Fruit fly (Drosophila melanogaster) whole organism, prepupa: ENCODE data around the gene Septin4.

Source experiments
- CG10669 ChIP-seq: fragments of 200-800 bp; sonication (Bioruptor generic); optimal IDR thresholded peaks from 3 replicates; lab custom pipeline; 2018; ENCODE audit warnings: missing biosample characterization, mild to moderate bottlenecking, missing genetic modification characterization, moderate library complexity
- CG11294 ChIP-seq: fragments of 200-800 bp; sonication (Bioruptor generic); IDR thresholded peaks from 2 replicates; pipeline ENCODE4 v1.3.6; 2022; ENCODE audit warnings: missing biosample characterization, missing genetic modification characterization
- CG11902 ChIP-seq: fragments of 200-800 bp; sonication (Bioruptor generic); optimal IDR thresholded peaks from 3 replicates; lab custom pipeline; 2016; ENCODE audit warnings: missing biosample characterization, missing genetic modification characterization
- CG15336 ChIP-seq: fragments of 200-800 bp; sonication (Bioruptor generic); IDR thresholded peaks from 2 replicates; pipeline ENCODE4 v1.3.6; 2022; ENCODE audit warnings: missing biosample characterization, missing genetic modification characterization
- CG16779 ChIP-seq: fragments of 200-800 bp; sonication (Bioruptor generic); optimal IDR thresholded peaks from 3 replicates; lab custom pipeline; 2017; ENCODE audit warnings: missing biosample characterization, mild to moderate bottlenecking, missing genetic modification characterization
- CG3032 ChIP-seq: fragments of 200-800 bp; optimal IDR thresholded peaks from 2 replicates; lab custom pipeline; 2019; ENCODE audit warnings: missing biosample characterization, mild to moderate bottlenecking, missing genetic modification characterization, moderate library complexity
- CG31627 ChIP-seq: fragments of 200-800 bp; sonication (Bioruptor generic); optimal IDR thresholded peaks from 3 replicates; lab custom pipeline; 2016; ENCODE audit warnings: missing biosample characterization, missing genetic modification characterization
- CG34406 ChIP-seq: fragments of 200-800 bp; sonication (Bioruptor generic); optimal IDR thresholded peaks from 3 replicates; lab custom pipeline; 2016; ENCODE audit warnings: missing biosample characterization, missing genetic modification characterization
- CG3919 ChIP-seq: fragments of 200-800 bp; sonication (Bioruptor generic); optimal IDR thresholded peaks from 3 replicates; lab custom pipeline; 2016; ENCODE audit warnings: missing biosample characterization, missing genetic modification characterization
- CG4318 ChIP-seq: fragments of 200-800 bp; sonication (Bioruptor generic); optimal IDR thresholded peaks from 3 replicates; lab custom pipeline; 2017; ENCODE audit warnings: missing biosample characterization, mild to moderate bottlenecking, missing genetic modification characterization
- CG6163 ChIP-seq: fragments of 200-800 bp; sonication (Bioruptor generic); IDR thresholded peaks from 3 replicates; pipeline ENCODE4 v1.3.6; 2022; ENCODE audit warnings: missing biosample characterization, missing genetic modification characterization
- CG6854 ChIP-seq: fragments of 200-800 bp; sonication (Bioruptor generic); optimal IDR thresholded peaks from 2 replicates; lab custom pipeline; 2017; ENCODE audit warnings: missing biosample characterization, mild to moderate bottlenecking, missing genetic modification characterization
- CG7368 ChIP-seq: fragments of 200-800 bp; sonication (Bioruptor generic); optimal IDR thresholded peaks from 3 replicates; lab custom pipeline; 2016; ENCODE audit warnings: missing biosample characterization, missing genetic modification characterization
- CG8119 ChIP-seq: fragments of 200-800 bp; sonication (Bioruptor generic); IDR thresholded peaks from 3 replicates; pipeline ENCODE4 v1.3.6; 2022; ENCODE audit warnings: missing biosample characterization, missing genetic modification characterization
- CG9139 ChIP-seq: fragments of 200-800 bp; sonication (Bioruptor generic); optimal IDR thresholded peaks from 3 replicates; lab custom pipeline; 2017; ENCODE audit warnings: missing biosample characterization, mild to moderate bottlenecking, missing genetic modification characterization
- Eip75B ChIP-seq: fragments of 200-800 bp; sonication (Bioruptor generic); optimal IDR thresholded peaks from 3 replicates; lab custom pipeline; 2016; ENCODE audit warnings: missing biosample characterization, missing genetic modification characterization
- Eip78C ChIP-seq: fragments of 200-800 bp; sonication (Bioruptor generic); peaks from one replicate; lab custom pipeline; 2016; ENCODE audit warnings: missing biosample characterization, missing genetic modification characterization
- Eip93F ChIP-seq: fragments of 200-800 bp; sonication (Bioruptor generic); optimal IDR thresholded peaks from 2 replicates; lab custom pipeline; 2016; ENCODE audit warnings: missing biosample characterization, mild to moderate bottlenecking, missing genetic modification characterization
- Ets21C ChIP-seq: fragments of 200-800 bp; sonication (Bioruptor generic); optimal IDR thresholded peaks from 3 replicates; lab custom pipeline; 2016; ENCODE audit warnings: missing biosample characterization, missing genetic modification characterization
- Ets96B ChIP-seq: fragments of 200-800 bp; optimal IDR thresholded peaks from 2 replicates; lab custom pipeline; 2019; ENCODE audit warnings: missing biosample characterization, mild to moderate bottlenecking, missing genetic modification characterization, moderate library complexity
- Gug ChIP-seq: fragments of 200-800 bp; sonication (Bioruptor generic); IDR thresholded peaks from 2 replicates; pipeline ENCODE4 v1.3.6; 2022; ENCODE audit warnings: missing biosample characterization, missing genetic modification characterization
- Hr39 ChIP-seq: fragments of 200-800 bp; sonication (Bioruptor generic); optimal IDR thresholded peaks from 2 replicates; lab custom pipeline; 2016; ENCODE audit warnings: missing biosample characterization, missing genetic modification characterization
- Lpt ChIP-seq: fragments of 200-800 bp; sonication (Bioruptor generic); optimal IDR thresholded peaks from 3 replicates; lab custom pipeline; 2016; ENCODE audit warnings: missing biosample characterization, missing genetic modification characterization
- OdsH ChIP-seq: fragments of 200-800 bp; sonication (Bioruptor generic); optimal IDR thresholded peaks from 3 replicates; lab custom pipeline; 2016; ENCODE audit warnings: missing biosample characterization, missing genetic modification characterization
- Sox102F ChIP-seq: fragments of 200-800 bp; sonication (Bioruptor generic); optimal IDR thresholded peaks from 2 replicates; lab custom pipeline; 2016; ENCODE audit warnings: missing biosample characterization, mild to moderate bottlenecking, missing genetic modification characterization
- Sox15 ChIP-seq: fragments of 200-800 bp; sonication (Bioruptor generic); optimal IDR thresholded peaks from 3 replicates; lab custom pipeline; 2016; ENCODE audit warnings: missing biosample characterization, missing genetic modification characterization
- acj6 ChIP-seq: fragments of 200-800 bp; sonication (Bioruptor generic); optimal IDR thresholded peaks from 3 replicates; lab custom pipeline; 2016; ENCODE audit warnings: missing biosample characterization, missing genetic modification characterization
- cyc ChIP-seq: fragments of 200-800 bp; sonication (Bioruptor generic); optimal IDR thresholded peaks from 3 replicates; lab custom pipeline; 2016; ENCODE audit warnings: missing biosample characterization, missing genetic modification characterization
- dac ChIP-seq: fragments of 200-800 bp; sonication (Bioruptor generic); optimal IDR thresholded peaks from 2 replicates; lab custom pipeline; 2017; ENCODE audit warnings: missing biosample characterization, mild to moderate bottlenecking, missing genetic modification characterization
- dsx ChIP-seq: fragments of 200-800 bp; optimal IDR thresholded peaks from 3 replicates; lab custom pipeline; 2019; ENCODE audit warnings: missing biosample characterization, mild to moderate bottlenecking, missing genetic modification characterization, moderate library complexity; ENCODE audit not compliant: poor library complexity, severe bottlenecking
- eg ChIP-seq: fragments of 200-800 bp; sonication (Bioruptor generic); IDR thresholded peaks from 3 replicates; pipeline ENCODE4 v1.3.6; 2022; ENCODE audit warnings: missing biosample characterization, missing genetic modification characterization
- esn ChIP-seq: fragments of 200-800 bp; sonication (Bioruptor generic); optimal IDR thresholded peaks from 2 replicates; lab custom pipeline; 2016; ENCODE audit warnings: missing biosample characterization, mild to moderate bottlenecking, missing genetic modification characterization, moderate library complexity
- fd59A ChIP-seq: fragments of 200-800 bp; sonication (Bioruptor generic); optimal IDR thresholded peaks from 2 replicates; lab custom pipeline; 2017; ENCODE audit warnings: missing biosample characterization, mild to moderate bottlenecking, missing genetic modification characterization, missing genetic modification reagents
- spab ChIP-seq: fragments of 200-800 bp; sonication (Bioruptor generic); optimal IDR thresholded peaks from 2 replicates; lab custom pipeline; 2017; ENCODE audit warnings: missing biosample characterization, mild to moderate bottlenecking, missing genetic modification characterization, missing genetic modification reagents
- ss ChIP-seq, 2 experiments: fragments of 200-800 bp; sonication (Bioruptor generic); optimal IDR thresholded peaks; 2 replicates in 1 of 2; 3 replicates in 1 of 2; lab custom pipeline; 2017 to 2018; ENCODE audit warnings: mild to moderate bottlenecking in 2 of 2, missing biosample characterization in 2 of 2, missing genetic modification characterization in 2 of 2, moderate library complexity in 1 of 2
- svp ChIP-seq: fragments of 200-800 bp; sonication (Bioruptor generic); peaks from one replicate; lab custom pipeline; 2016; ENCODE audit warnings: missing biosample characterization, missing genetic modification characterization
- vri ChIP-seq: fragments of 200-800 bp; sonication (Bioruptor generic); optimal IDR thresholded peaks from 3 replicates; lab custom pipeline; 2016; ENCODE audit warnings: missing biosample characterization, mild to moderate bottlenecking, missing genetic modification characterization

Gene Septin4

dm6 chrX:16648435-16648781 lies 46.6 kb downstream of the Septin4 start:
- TF ChIP-seq CG9139 (GFP tag; lab: Kevin White, UChicago), result no peak
- TF ChIP-seq dac (GFP tag; lab: Kevin White, UChicago), result no peak
- no peak for TF ChIP-seq Sox102F
- no peak for TF ChIP-seq Sox15 (GFP tag; lab: Kevin White, UChicago)
- no peak for TF ChIP-seq CG6163 (GFP tag; lab: Robert Waterston, UW)
- no peak for TF ChIP-seq Lpt
- TF ChIP-seq Hr39 (GFP tag; lab: Kevin White, UChicago), result no peak
- no peak for TF ChIP-seq Eip93F
- no peak for TF ChIP-seq CG3032 (tag; lab: Kevin White, UChicago)
- TF ChIP-seq CG7368 (GFP tag; lab: Kevin White, UChicago), result no peak
- no peak for TF ChIP-seq dsx (GFP tag; lab: Kevin White, UChicago)
- no peak for TF ChIP-seq OdsH (GFP tag; lab: Kevin White, UChicago)
- no peak for TF ChIP-seq esn (GFP tag; lab: Kevin White, UChicago)
- TF ChIP-seq CG11902 (GFP tag; lab: Kevin White, UChicago), result no peak
- no peak for TF ChIP-seq acj6 (GFP tag; lab: Kevin White, UChicago)

dm6 chrX:16647737-16648434 lies 47.1 kb downstream of the Septin4 start:
- TF ChIP-seq CG7368 (GFP tag; lab: Kevin White, UChicago) (no peak), Ets21C (GFP tag; lab: Kevin White, UChicago) (no peak), eg (GFP tag; lab: Robert Waterston, UW) (peak; percentile 40; the same call in 2 of the 3 replicates), CG10669 (GFP tag; lab: Kevin White, UChicago) (no peak), CG34406 (GFP tag; lab: Kevin White, UChicago) (no peak), Gug (no peak), CG11902 (GFP tag; lab: Kevin White, UChicago) (no peak), CG8119 (GFP tag; lab: Robert Waterston, UW) (0 out of 3 replicates have a peak, but pooled peaks have one; percentile 38), Sox15 (GFP tag; lab: Kevin White, UChicago) (no peak), cyc (no peak), fd59A (GFP tag; lab: Kevin White, UChicago) (no peak), CG9139 (GFP tag; lab: Kevin White, UChicago) (peak; percentile 21), Eip78C (GFP tag; lab: Kevin White, UChicago) (peak; percentile 27), svp (GFP tag; lab: Kevin White, UChicago) (no peak), vri (GFP tag; lab: Kevin White, UChicago) (peak; percentile 77), esn (GFP tag; lab: Kevin White, UChicago) (no peak), CG16779 (tag; lab: Kevin White, UChicago) (no peak), CG11294 (GFP tag; lab: Robert Waterston, UW) (no peak), CG31627 (GFP tag; lab: Kevin White, UChicago) (no peak), ss (GFP tag; optimal IDR thresholded peaks at IDR 0.05; lab: Kevin White, UChicago) (peak; percentile 55 to 57), CG15336 (no peak), CG3919 (GFP tag; lab: Kevin White, UChicago) (no peak), spab (GFP tag; lab: Kevin White, UChicago) (no peak), dsx (GFP tag; lab: Kevin White, UChicago) (no peak), Eip75B (GFP tag; lab: Kevin White, UChicago) (no peak), CG6854 (GFP tag; lab: Kevin White, UChicago) (peak; percentile 77), CG4318 (no peak), CG6163 (GFP tag; lab: Robert Waterston, UW) (peak; percentile 53; the same call in 1 of the 3 replicates), Ets96B (tag; lab: Kevin White, UChicago) (no peak), Hr39 (GFP tag; lab: Kevin White, UChicago) (no peak)
